Fruit fly (Drosophila melanogaster): Measurements from ENCODE around the gene RhoGAP71E.
A peak's percentile ranks its signal among the peaks of the same experiment; 100 is the strongest.

The RhoGAP71E gene

dm6 chr3L:15566484-15566955, 22.1 kb upstream of the RhoGAP71E start:
- TF ChIP-seq CTCF (optimal IDR thresholded peaks at IDR 0.05) (no peak), CG8478 (optimal IDR thresholded peaks at IDR 0.05) (no peak)

dm6 chr3L:15568748-15569147, 19.9 kb upstream of the RhoGAP71E start:
- TF ChIP-seq CTCF (optimal IDR thresholded peaks at IDR 0.05) (no peak), CG8478 (optimal IDR thresholded peaks at IDR 0.05) (no peak)

- TF ChIP-seq CTCF (optimal IDR thresholded peaks at IDR 0.05) (no peak), CG8478 (optimal IDR thresholded peaks at IDR 0.05) (no peak)
Observed at dm6 chr3L:15570571-15570970, 18.1 kb upstream of the RhoGAP71E start.

dm6 chr3L:15576357-15576756, 12.3 kb upstream of the RhoGAP71E start, which contains the start of gene Ufsp2:
TSS of gene Ufsp2 (plus strand) at chr3L:15576570.
- TF ChIP-seq CG8478 (optimal IDR thresholded peaks at IDR 0.05) (no peak), CTCF (optimal IDR thresholded peaks at IDR 0.05) (no peak)

- TF ChIP-seq CTCF (optimal IDR thresholded peaks at IDR 0.05) (no peak), CG8478 (optimal IDR thresholded peaks at IDR 0.05) (no peak)
Observed at dm6 chr3L:15580487-15580886, 8.2 kb upstream of the RhoGAP71E start, which contains the start of the genes mrn and CG12301. TSS of gene mrn (minus strand) at chr3L:15580537. TSS of gene CG12301 (plus strand) at chr3L:15580800.

- TF ChIP-seq CG8478 (optimal IDR thresholded peaks at IDR 0.05) = no peak
- TF ChIP-seq CTCF (optimal IDR thresholded peaks at IDR 0.05) = no peak
Observed at dm6 chr3L:15583504-15583903, 5.2 kb upstream of the RhoGAP71E start, which contains the start of gene AIMP2. TSS of gene AIMP2 (plus strand) at chr3L:15583638.

dm6 chr3L:15587445-15588381, 947 bp upstream of the RhoGAP71E start, which contains the start of gene CG7656:
TSS of gene CG7656 (minus strand) at chr3L:15588175.
- TF ChIP-seq CTCF (optimal IDR thresholded peaks at IDR 0.05) = peak in 1 of 2 experiments; percentile 7
- no peak for TF ChIP-seq CG8478 (optimal IDR thresholded peaks at IDR 0.05)

- no peak for TF ChIP-seq CTCF (optimal IDR thresholded peaks at IDR 0.05)
- no peak for TF ChIP-seq CG8478 (optimal IDR thresholded peaks at IDR 0.05)
Observed at dm6 chr3L:15589746-15590145, 1.1 kb downstream of the RhoGAP71E start.

- TF ChIP-seq CTCF (optimal IDR thresholded peaks at IDR 0.05) (no peak), CG8478 (optimal IDR thresholded peaks at IDR 0.05) (no peak)
Observed at dm6 chr3L:15590803-15591597, 2.3 kb downstream of the RhoGAP71E start.

dm6 chr3L:15592536-15593260, 4.0 kb downstream of the RhoGAP71E start:
- TF ChIP-seq CTCF (optimal IDR thresholded peaks at IDR 0.05) (no peak), CG8478 (optimal IDR thresholded peaks at IDR 0.05) (no peak)

dm6 chr3L:15593399-15593798, 4.7 kb downstream of the RhoGAP71E start:
- TF ChIP-seq CG8478 (optimal IDR thresholded peaks at IDR 0.05) = no peak
- no peak for TF ChIP-seq CTCF (optimal IDR thresholded peaks at IDR 0.05)

- no peak for TF ChIP-seq CTCF (optimal IDR thresholded peaks at IDR 0.05)
- no peak for TF ChIP-seq CG8478 (optimal IDR thresholded peaks at IDR 0.05)
Observed at dm6 chr3L:15594093-15594653, 5.5 kb downstream of the RhoGAP71E start.

- TF ChIP-seq CG8478 (optimal IDR thresholded peaks at IDR 0.05) = no peak
- no peak for TF ChIP-seq CTCF (optimal IDR thresholded peaks at IDR 0.05)
Observed at dm6 chr3L:15595175-15595724, 6.6 kb downstream of the RhoGAP71E start.

- TF ChIP-seq CTCF (optimal IDR thresholded peaks at IDR 0.05) (no peak), CG8478 (optimal IDR thresholded peaks at IDR 0.05) (no peak)
Observed at dm6 chr3L:15595980-15596379, 7.3 kb downstream of the RhoGAP71E start.

All from S2 (cell line).